Fruit fly (Drosophila melanogaster) whole organism, embryonic: Measurements from ENCODE around the gene AGO2.

ENCODE experiments used
- Atf6 ChIP-seq: fragments of 200-800 bp; sonication (Bioruptor generic); IDR thresholded peaks from 2 replicates; pipeline ENCODE4 v1.3.6; 2022; ENCODE audit warnings: missing biosample characterization, missing genetic modification characterization
- B-H2 ChIP-seq: fragments of 200-800 bp; sonication (Bioruptor generic); optimal IDR thresholded peaks from 2 replicates; lab custom pipeline; 2018; ENCODE audit warnings: missing biosample characterization, mild to moderate bottlenecking, missing genetic modification characterization
- BtbVII ChIP-seq: fragments of 200-800 bp; sonication (Bioruptor generic); optimal IDR thresholded peaks from 3 replicates; lab custom pipeline; 2017; ENCODE audit warnings: missing biosample characterization, mild to moderate bottlenecking, missing genetic modification characterization
- CG12104 ChIP-seq: fragments of 200-800 bp; sonication (Bioruptor generic); optimal IDR thresholded peaks from 3 replicates; lab custom pipeline; 2016; ENCODE audit warnings: missing biosample characterization, missing genetic modification characterization
- CG1233 ChIP-seq: fragments of 200-800 bp; sonication (Bioruptor generic); optimal IDR thresholded peaks from 4 replicates; lab custom pipeline; 2018; ENCODE audit warnings: missing biosample characterization, mild to moderate bottlenecking, missing genetic modification characterization
- CG12744 ChIP-seq: fragments of 200-800 bp; sonication (Bioruptor generic); optimal IDR thresholded peaks from 2 replicates; lab custom pipeline; 2016; ENCODE audit warnings: missing biosample characterization, missing genetic modification characterization
- CG14710 ChIP-seq: fragments of 200-800 bp; sonication (Bioruptor generic); optimal IDR thresholded peaks from 3 replicates; lab custom pipeline; 2019; ENCODE audit warnings: missing biosample characterization, mild to moderate bottlenecking, missing genetic modification characterization, moderate library complexity
- CG1529 ChIP-seq: fragments of 200-800 bp; sonication (Bioruptor generic); optimal IDR thresholded peaks from 3 replicates; lab custom pipeline; 2018; ENCODE audit warnings: missing biosample characterization, missing genetic modification characterization
- CG15479 ChIP-seq: fragments of 200-800 bp; sonication (Bioruptor generic); optimal IDR thresholded peaks from 3 replicates; lab custom pipeline; 2019; ENCODE audit warnings: missing biosample characterization, mild to moderate bottlenecking, missing genetic modification characterization, moderate library complexity
- CG16863 ChIP-seq: fragments of 200-800 bp; sonication (Bioruptor generic); optimal IDR thresholded peaks from 3 replicates; lab custom pipeline; 2016; ENCODE audit warnings: missing biosample characterization, missing genetic modification characterization
- CG17829 ChIP-seq: fragments of 200-800 bp; optimal IDR thresholded peaks from 2 replicates; lab custom pipeline; 2019; ENCODE audit warnings: missing biosample characterization, mild to moderate bottlenecking, missing genetic modification characterization, moderate library complexity
- CG2129 ChIP-seq: fragments of 200-800 bp; sonication (Bioruptor generic); IDR thresholded peaks from 2 replicates; pipeline ENCODE4 v1.3.6; 2022; ENCODE audit warnings: missing biosample characterization, missing genetic modification characterization; ENCODE audit not compliant: partially characterized antibody
- CG3281 ChIP-seq: fragments of 200-800 bp; sonication (Bioruptor generic); optimal IDR thresholded peaks from 3 replicates; lab custom pipeline; 2017; ENCODE audit warnings: missing biosample characterization, mild to moderate bottlenecking, missing genetic modification characterization
- CG33213 ChIP-seq: fragments of 200-800 bp; sonication (Bioruptor generic); optimal IDR thresholded peaks from 3 replicates; lab custom pipeline; 2016; ENCODE audit warnings: missing biosample characterization, missing genetic modification characterization
- CG4854 ChIP-seq: fragments of 200-800 bp; sonication (Bioruptor generic); optimal IDR thresholded peaks from 2 replicates; lab custom pipeline; 2016; ENCODE audit warnings: missing biosample characterization, missing genetic modification characterization, inconsistent platforms
- CG7357 ChIP-seq: fragments of 200-800 bp; sonication (Bioruptor generic); IDR thresholded peaks from 3 replicates; pipeline ENCODE4 v1.3.6; 2022; ENCODE audit warnings: missing biosample characterization, missing genetic modification characterization
- CG7839 ChIP-seq: fragments of 200-800 bp; sonication (Bioruptor generic); optimal IDR thresholded peaks from 3 replicates; lab custom pipeline; 2018; ENCODE audit warnings: missing biosample characterization, mild to moderate bottlenecking, missing genetic modification characterization, moderate library complexity
- CG7987 ChIP-seq: fragments of 200-800 bp; sonication (Bioruptor generic); optimal IDR thresholded peaks from 2 replicates; lab custom pipeline; 2018; ENCODE audit warnings: missing biosample characterization, mild to moderate bottlenecking, missing genetic modification characterization, moderate library complexity
- CG8359 ChIP-seq: fragments of 200-800 bp; sonication (Bioruptor generic); optimal IDR thresholded peaks from 2 replicates; lab custom pipeline; 2017; ENCODE audit warnings: missing biosample characterization, mild to moderate bottlenecking, missing genetic modification characterization, borderline replicate concordance
- CG8765 ChIP-seq: fragments of 200-800 bp; sonication (Bioruptor generic); IDR thresholded peaks from 2 replicates; pipeline ENCODE4 v1.3.6; 2022; ENCODE audit warnings: missing biosample characterization, missing genetic modification characterization
- Deaf1 ChIP-seq: fragments of 200-800 bp; optimal IDR thresholded peaks from 3 replicates; lab custom pipeline; 2019; ENCODE audit warnings: missing biosample characterization, mild to moderate bottlenecking, missing genetic modification characterization, moderate library complexity
- Dek ChIP-seq: fragments of 200-800 bp; sonication (Bioruptor generic); optimal IDR thresholded peaks from 3 replicates; lab custom pipeline; 2019; ENCODE audit warnings: missing biosample characterization, mild to moderate bottlenecking, missing genetic modification characterization, moderate library complexity
- Lhr ChIP-seq: fragments of 200-800 bp; sonication (Bioruptor generic); optimal IDR thresholded peaks from 3 replicates; lab custom pipeline; 2017; ENCODE audit warnings: mild to moderate bottlenecking, missing biosample characterization, missing genetic modification reagents, missing genetic modification characterization
- MTF-1 ChIP-seq: fragments of 200-800 bp; sonication (Bioruptor generic); optimal IDR thresholded peaks from 2 replicates; lab custom pipeline; 2018; ENCODE audit warnings: missing biosample characterization, mild to moderate bottlenecking, missing genetic modification characterization, borderline replicate concordance
- Nf-YB ChIP-seq: fragments of 200-800 bp; sonication (Bioruptor generic); optimal IDR thresholded peaks from 3 replicates; lab custom pipeline; 2019; ENCODE audit warnings: missing biosample characterization, mild to moderate bottlenecking, missing genetic modification characterization, moderate library complexity
- Xbp1 ChIP-seq: fragments of 200-800 bp; sonication (Bioruptor generic); optimal IDR thresholded peaks from 3 replicates; lab custom pipeline; 2016; ENCODE audit warnings: missing biosample characterization, mild to moderate bottlenecking, missing genetic modification characterization
- bcd ChIP-seq: fragments of 200-800 bp; sonication (Bioruptor generic); optimal IDR thresholded peaks from 2 replicates; lab custom pipeline; 2017; ENCODE audit warnings: missing biosample characterization, mild to moderate bottlenecking, missing genetic modification characterization
- cato ChIP-seq: fragments of 200-800 bp; sonication (Bioruptor generic); optimal IDR thresholded peaks from 2 replicates; lab custom pipeline; 2016; ENCODE audit warnings: missing biosample characterization, missing genetic modification characterization, borderline replicate concordance
- chm ChIP-seq: fragments of 200-800 bp; sonication (Bioruptor generic); IDR thresholded peaks from 2 replicates; pipeline ENCODE4 v1.3.6; 2022; ENCODE audit warnings: missing biosample characterization, missing genetic modification characterization
- croc ChIP-seq: fragments of 200-800 bp; sonication (Bioruptor generic); conservative IDR thresholded peaks from 3 replicates; pipeline ENCODE4 v1.3.6; 2022; ENCODE audit warnings: missing biosample characterization, missing genetic modification characterization
- da ChIP-seq: fragments of 200-800 bp; sonication (Bioruptor generic); optimal IDR thresholded peaks from 2 replicates; lab custom pipeline; 2016; ENCODE audit warnings: missing biosample characterization, missing genetic modification characterization
- dimm ChIP-seq: fragments of 200-800 bp; sonication (Bioruptor generic); IDR thresholded peaks from 2 replicates; pipeline ENCODE4 v1.3.6; 2022; ENCODE audit warnings: missing biosample characterization, missing genetic modification characterization
- dm ChIP-seq: fragments of 200-800 bp; sonication (Bioruptor generic); optimal IDR thresholded peaks from 3 replicates; lab custom pipeline; 2016; ENCODE audit warnings: missing biosample characterization, missing genetic modification characterization
- dysf ChIP-seq: fragments of 200-800 bp; sonication (Bioruptor generic); IDR thresholded peaks from 3 replicates; pipeline ENCODE4 v1.3.6; 2022; ENCODE audit warnings: missing biosample characterization, missing genetic modification characterization
- esg ChIP-seq: fragments of 200-800 bp; sonication (Bioruptor generic); conservative IDR thresholded peaks from 2 replicates; pipeline ENCODE4 v1.3.6; 2022; ENCODE audit warnings: missing biosample characterization, missing genetic modification characterization
- fd3F ChIP-seq: fragments of 200-800 bp; sonication (Bioruptor generic); optimal IDR thresholded peaks from 2 replicates; lab custom pipeline; 2018; ENCODE audit warnings: missing biosample characterization, mild to moderate bottlenecking, missing genetic modification characterization, moderate library complexity
- fu2 ChIP-seq: fragments of 200-800 bp; sonication (Bioruptor generic); optimal IDR thresholded peaks from 2 replicates; lab custom pipeline; 2016; ENCODE audit warnings: missing biosample characterization, missing genetic modification characterization
- gem ChIP-seq: fragments of 200-800 bp; sonication (Bioruptor generic); optimal IDR thresholded peaks from 2 replicates; lab custom pipeline; 2019; ENCODE audit warnings: missing biosample characterization, mild to moderate bottlenecking, missing genetic modification characterization, moderate library complexity
- grn ChIP-seq: fragments of 200-800 bp; sonication (Bioruptor generic); optimal IDR thresholded peaks from 3 replicates; lab custom pipeline; 2017; ENCODE audit warnings: missing biosample characterization, missing genetic modification characterization
- gsb-n ChIP-seq: fragments of 200-800 bp; sonication (Bioruptor generic); optimal IDR thresholded peaks from 3 replicates; lab custom pipeline; 2018; ENCODE audit warnings: missing biosample characterization, mild to moderate bottlenecking, missing genetic modification characterization
- ind ChIP-seq: fragments of 200-800 bp; sonication (Bioruptor generic); optimal IDR thresholded peaks from 3 replicates; lab custom pipeline; 2016; ENCODE audit warnings: missing biosample characterization, missing genetic modification characterization
- jing ChIP-seq: fragments of 200-800 bp; sonication (Bioruptor generic); optimal IDR thresholded peaks from 2 replicates; lab custom pipeline; 2018; ENCODE audit warnings: missing biosample characterization, mild to moderate bottlenecking, missing genetic modification characterization
- lbe ChIP-seq: fragments of 200-800 bp; sonication (Bioruptor generic); optimal IDR thresholded peaks from 2 replicates; lab custom pipeline; 2016; ENCODE audit warnings: missing biosample characterization, mild to moderate bottlenecking, missing genetic modification characterization
- mld ChIP-seq: fragments of 200-800 bp; sonication (Bioruptor generic); IDR thresholded peaks from 3 replicates; pipeline ENCODE4 v1.3.6; 2022; ENCODE audit warnings: missing biosample characterization, missing genetic modification characterization; ENCODE audit not compliant: partially characterized antibody
- org-1 ChIP-seq: fragments of 200-800 bp; sonication (Bioruptor generic); optimal IDR thresholded peaks from 2 replicates; lab custom pipeline; 2017; ENCODE audit warnings: missing biosample characterization, missing genetic modification characterization
- pum ChIP-seq: fragments of 200-800 bp; sonication (Bioruptor generic); optimal IDR thresholded peaks from 2 replicates; lab custom pipeline; 2016; ENCODE audit warnings: missing biosample characterization, missing genetic modification characterization
- repo ChIP-seq: fragments of 200-800 bp; sonication (Bioruptor generic); optimal IDR thresholded peaks from 2 replicates; lab custom pipeline; 2016; ENCODE audit warnings: missing biosample characterization, missing genetic modification characterization
- sima ChIP-seq: fragments of 200-800 bp; sonication (Bioruptor generic); optimal IDR thresholded peaks from 2 replicates; lab custom pipeline; 2016; ENCODE audit warnings: missing biosample characterization, missing genetic modification characterization
- tgo ChIP-seq: fragments of 200-800 bp; sonication (Bioruptor generic); IDR thresholded peaks from 3 replicates; pipeline ENCODE4 v1.3.6; 2022; ENCODE audit warnings: missing biosample characterization, missing genetic modification characterization
- wdn ChIP-seq: fragments of 200-800 bp; sonication (Bioruptor generic); IDR thresholded peaks from 2 replicates; pipeline ENCODE4 v1.3.6; 2022; ENCODE audit warnings: missing biosample characterization, missing genetic modification characterization

AGO2 gene

dm6 chr3L:15597037-15597785, 43.3 kb downstream of the AGO2 start (continued):
- TF ChIP-seq Deaf1 (tag; lab: Kevin White, UChicago) (no peak), wdn (GFP tag; lab: Robert Waterston, UW) (no peak), sima (GFP tag; lab: Kevin White, UChicago) (no peak), tgo (GFP tag; lab: Robert Waterston, UW) (no peak), gsb-n (tag; lab: Kevin White, UChicago) (no peak), CG33213 (GFP tag; lab: Kevin White, UChicago) (no peak), Nf-YB (no peak), repo (GFP tag; lab: Kevin White, UChicago) (no peak), da (GFP tag; lab: Kevin White, UChicago) (no peak), CG8359 (no peak), CG7357 (no peak), dysf (GFP tag; lab: Robert Waterston, UW) (no peak), CG1529 (GFP tag; lab: Kevin White, UChicago) (peak; percentile 2), fd3F (GFP tag; lab: Kevin White, UChicago) (no peak), CG8765 (GFP tag; lab: Robert Waterston, UW) (no peak), mld (GFP tag; lab: Robert Waterston, UW) (no peak), CG16863 (GFP tag; lab: Kevin White, UChicago) (no peak), fu2 (no peak), Dek (tag; lab: Kevin White, UChicago) (peak; percentile 3), dm (GFP tag; lab: Kevin White, UChicago) (no peak), gem (tag; lab: Kevin White, UChicago) (peak; percentile 7), cato (GFP tag; lab: Kevin White, UChicago) (no peak), esg (GFP tag; lab: Robert Waterston, UW) (no peak), BtbVII (GFP tag; lab: Kevin White, UChicago) (no peak), CG2129 (GFP tag; lab: Robert Waterston, UW) (no peak), CG1233 (GFP tag; lab: Kevin White, UChicago) (peak; percentile 3), chm (GFP tag; lab: Robert Waterston, UW) (no peak), CG7839 (tag; lab: Kevin White, UChicago) (no peak), MTF-1 (peak; percentile 23), CG14710 (tag; lab: Kevin White, UChicago) (no peak), CG12104 (no peak), B-H2 (no peak), org-1 (no peak), Xbp1 (GFP tag; lab: Kevin White, UChicago) (no peak), pum (no peak), ind (GFP tag; lab: Kevin White, UChicago) (no peak), dimm (GFP tag; lab: Robert Waterston, UW) (no peak), Atf6 (no peak), CG4854 (GFP tag; lab: Kevin White, UChicago) (no peak), CG3281 (GFP tag; lab: Kevin White, UChicago) (peak; percentile 43), CG7987 (GFP tag; lab: Kevin White, UChicago) (peak; percentile 29), CG15479 (GFP tag; lab: Kevin White, UChicago) (no peak), croc (no peak), grn (GFP tag; lab: Kevin White, UChicago) (no peak), CG12744 (no peak), jing (GFP tag; lab: Kevin White, UChicago) (no peak), Lhr (GFP tag; lab: Kevin White, UChicago) (no peak), CG17829 (tag; lab: Kevin White, UChicago) (no peak), bcd (GFP tag; lab: Kevin White, UChicago) (no peak), lbe (no peak)
